Worm (Caenorhabditis elegans) whole organism, L4 larva: ENCODE results near the gene T03F6.9.

ENCODE experiments used
- Y105C5A.15 ChIP-seq: fragments of 200-800 bp; sonication (Bioruptor generic); IDR thresholded peaks from 2 replicates; pipeline ENCODE4 v1.3.6; 2022; ENCODE audit warnings: missing genetic modification characterization, missing compliant biosample characterization
- Y48G9A.11 ChIP-seq: fragments of 200-800 bp; sonication (Bioruptor generic); IDR thresholded peaks from 2 replicates; pipeline ENCODE4 v1.3.6; 2022; ENCODE audit warnings: missing genetic modification reagents, missing genetic modification characterization, missing compliant biosample characterization
- aha-1 ChIP-seq: fragments of 150-350 bp; peaks from one replicate; lab custom pipeline; 2014; ENCODE audit warnings: missing biosample characterization, missing genetic modification characterization
- aly-2 ChIP-seq: sonication (generic microtip); optimal IDR thresholded peaks from 2 replicates; lab custom pipeline; 2018; ENCODE audit warnings: missing biosample characterization, missing genetic modification characterization
- ama-1 ChIP-seq: fragments of 150-350 bp; optimal IDR thresholded peaks from 2 replicates; lab custom pipeline; 2014; ENCODE audit warnings: inconsistent platforms, mixed read lengths
- ceh-20 ChIP-seq: fragments of 200-800 bp; sonication (Bioruptor generic); IDR thresholded peaks from 2 replicates; pipeline ENCODE4 v1.3.6; 2022; ENCODE audit warnings: missing genetic modification reagents, missing genetic modification characterization, missing compliant biosample characterization
- ctbp-1 ChIP-seq: fragments of 200-800 bp; sonication (Bioruptor generic); IDR thresholded peaks from 2 replicates; pipeline ENCODE4 v1.3.6; 2022; ENCODE audit warnings: missing genetic modification reagents, missing genetic modification characterization, missing compliant biosample characterization
- daf-19 ChIP-seq: fragments of 200-800 bp; sonication (Bioruptor generic); conservative IDR thresholded peaks from 2 replicates; pipeline ENCODE4 v1.3.6; 2022; ENCODE audit warnings: missing genetic modification characterization, missing compliant biosample characterization
- daf-8 ChIP-seq: fragments of 200-800 bp; sonication (Bioruptor generic); IDR thresholded peaks from 2 replicates; pipeline ENCODE4 v1.3.6; 2022; ENCODE audit warnings: missing genetic modification characterization, missing compliant biosample characterization
- duxl-1 ChIP-seq: sonication (generic microtip); optimal IDR thresholded peaks from 2 replicates; lab custom pipeline; 2016; ENCODE audit warnings: mild to moderate bottlenecking, missing genetic modification characterization, moderate library complexity, missing compliant biosample characterization; ENCODE audit not compliant: poor library complexity
- dve-1 ChIP-seq: sonication (generic microtip); optimal IDR thresholded peaks from 2 replicates; lab custom pipeline; 2017; ENCODE audit warnings: antibody characterized with exemption, mild to moderate bottlenecking, missing genetic modification characterization, missing compliant biosample characterization; ENCODE audit not compliant: insufficient read depth
- egl-43 ChIP-seq: fragments of 200-800 bp; sonication (Bioruptor generic); IDR thresholded peaks from 2 replicates; pipeline ENCODE4 v1.3.6; 2022; ENCODE audit warnings: missing genetic modification reagents, missing genetic modification characterization, missing compliant biosample characterization
- fos-1 ChIP-seq: fragments of 150-350 bp; optimal IDR thresholded peaks from 2 replicates; lab custom pipeline; 2014; ENCODE audit warnings: missing biosample characterization, missing genetic modification characterization
- gei-8 ChIP-seq: fragments of 200-800 bp; sonication (Bioruptor generic); optimal IDR thresholded peaks from 2 replicates; lab custom pipeline; 2018; ENCODE audit warnings: mild to moderate bottlenecking, missing genetic modification characterization, missing compliant biosample characterization
- hif-1 ChIP-seq, 2 experiments: sonication (generic microtip); optimal IDR thresholded peaks; 2 replicates each; lab custom pipeline; 2016 to 2017; ENCODE audit warnings: missing compliant biosample characterization in 2 of 2, missing genetic modification characterization in 2 of 2, missing genetic modification reagents in 2 of 2, missing genotype in 2 of 2, mild to moderate bottlenecking in 1 of 2
- hlh-11 ChIP-seq: fragments of 200-800 bp; sonication (Bioruptor generic); optimal IDR thresholded peaks from 2 replicates; lab custom pipeline; 2018; ENCODE audit warnings: mild to moderate bottlenecking, missing genetic modification characterization, missing compliant biosample characterization
- hlh-30 ChIP-seq: sonication (generic microtip); optimal IDR thresholded peaks from 2 replicates; lab custom pipeline; 2017; ENCODE audit warnings: antibody characterized with exemption, mild to moderate bottlenecking, missing genetic modification characterization, missing compliant biosample characterization; ENCODE audit not compliant: insufficient read depth
- hmg-1.1 ChIP-seq: fragments of 200-800 bp; sonication (Bioruptor generic); IDR thresholded peaks from 2 replicates; pipeline ENCODE4 v1.3.6; 2022; ENCODE audit warnings: missing genetic modification reagents, missing genetic modification characterization, missing compliant biosample characterization
- lin-1 ChIP-seq: fragments of 200-800 bp; sonication (Bioruptor generic); IDR thresholded peaks from 2 replicates; pipeline ENCODE4 v1.3.6; 2022; ENCODE audit warnings: missing genetic modification reagents, missing genetic modification characterization, missing compliant biosample characterization
- lin-13 ChIP-seq: fragments of 150-350 bp; optimal IDR thresholded peaks from 2 replicates; lab custom pipeline; 2014; ENCODE audit warnings: missing biosample characterization, missing genetic modification reagents, missing genetic modification characterization
- lin-38 ChIP-seq: fragments of 200-800 bp; sonication (Bioruptor generic); IDR thresholded peaks from 2 replicates; pipeline ENCODE4 v1.3.6; 2022; ENCODE audit warnings: missing genetic modification reagents, missing genetic modification characterization, missing compliant biosample characterization
- lin-39 ChIP-seq: fragments of 150-350 bp; optimal IDR thresholded peaks from 2 replicates; lab custom pipeline; 2014; ENCODE audit warnings: missing biosample characterization, missing genetic modification reagents, missing genetic modification characterization
- lsy-2 ChIP-seq, 2 experiments: fragments of 150-350 bp in 1 of 2; sonication (generic microtip) in 1 of 2; optimal IDR thresholded peaks; 2 replicates each; lab custom pipeline; 2014 to 2017; ENCODE audit warnings: missing biosample characterization in 2 of 2, missing genetic modification characterization in 2 of 2
- mdt-29 ChIP-seq: fragments of 200-800 bp; sonication (Bioruptor generic); IDR thresholded peaks from 2 replicates; pipeline ENCODE4 v1.3.6; 2022; ENCODE audit warnings: missing genetic modification reagents, missing genetic modification characterization, missing compliant biosample characterization
- mep-1 ChIP-seq: fragments of 150-350 bp; sonication (generic microtip); optimal IDR thresholded peaks from 3 replicates; lab custom pipeline; 2014; ENCODE audit warnings: missing biosample characterization, missing genetic modification characterization
- mes-2 ChIP-seq: sonication (generic microtip); optimal IDR thresholded peaks from 2 replicates; lab custom pipeline; 2016; ENCODE audit warnings: missing genotype, mild to moderate bottlenecking, missing genetic modification characterization, missing compliant biosample characterization; ENCODE audit not compliant: poor library complexity, severe bottlenecking
- nhr-10 ChIP-seq: fragments of 150-350 bp; optimal IDR thresholded peaks from 2 replicates; lab custom pipeline; 2014; ENCODE audit warnings: missing biosample characterization, missing genetic modification characterization
- nhr-102 ChIP-seq: sonication (generic microtip); optimal IDR thresholded peaks from 2 replicates; lab custom pipeline; 2016; ENCODE audit warnings: mild to moderate bottlenecking, missing genetic modification characterization, moderate library complexity, missing compliant biosample characterization
- nhr-111 ChIP-seq: fragments of 200-800 bp; sonication (Bioruptor generic); optimal IDR thresholded peaks from 2 replicates; lab custom pipeline; 2018; ENCODE audit warnings: mild to moderate bottlenecking, missing genetic modification characterization, missing compliant biosample characterization
- nhr-237 ChIP-seq: sonication (generic microtip); optimal IDR thresholded peaks from 2 replicates; lab custom pipeline; 2017; ENCODE audit warnings: missing biosample characterization, missing genetic modification characterization
- nhr-48 ChIP-seq: sonication (generic microtip); optimal IDR thresholded peaks from 2 replicates; lab custom pipeline; 2016; ENCODE audit warnings: mild to moderate bottlenecking, missing genetic modification characterization, missing compliant biosample characterization
- nhr-77 ChIP-seq: fragments of 150-350 bp; optimal IDR thresholded peaks from 2 replicates; lab custom pipeline; 2014; ENCODE audit warnings: missing biosample characterization, missing genetic modification characterization
- php-3 ChIP-seq: fragments of 200-800 bp; sonication (Bioruptor generic); IDR thresholded peaks from 2 replicates; pipeline ENCODE4 v1.3.6; 2022; ENCODE audit warnings: missing genetic modification reagents, missing genetic modification characterization, missing compliant biosample characterization
- pqm-1 ChIP-seq: sonication (generic microtip); optimal IDR thresholded peaks from 2 replicates; lab custom pipeline; 2017; ENCODE audit warnings: missing biosample characterization, missing genetic modification characterization
- rbr-2 ChIP-seq: sonication (generic microtip); optimal IDR thresholded peaks from 2 replicates; lab custom pipeline; 2016; ENCODE audit warnings: missing genotype, missing genetic modification characterization, missing compliant biosample characterization
- snpc-1.2 ChIP-seq: fragments of 200-800 bp; sonication (Bioruptor generic); IDR thresholded peaks from 2 replicates; pipeline ENCODE4 v1.3.6; 2022; ENCODE audit warnings: missing genetic modification reagents, missing genetic modification characterization, missing compliant biosample characterization
- tra-1 ChIP-seq: fragments of 200-800 bp; sonication (Bioruptor generic); IDR thresholded peaks from 2 replicates; pipeline ENCODE4 v1.3.6; 2022; ENCODE audit warnings: missing genetic modification reagents, missing genetic modification characterization, missing compliant biosample characterization
- unc-39 ChIP-seq: sonication (generic microtip); optimal IDR thresholded peaks from 2 replicates; lab custom pipeline; 2017; ENCODE audit warnings: missing biosample characterization, missing genetic modification characterization
- vab-7 ChIP-seq: fragments of 200-800 bp; sonication (Bioruptor generic); IDR thresholded peaks from 2 replicates; pipeline ENCODE4 v1.3.6; 2022; ENCODE audit warnings: missing genetic modification reagents, missing genetic modification characterization, missing compliant biosample characterization
- zag-1 ChIP-seq: fragments of 150-350 bp; optimal IDR thresholded peaks from 2 replicates; lab custom pipeline; 2014; ENCODE audit warnings: missing biosample characterization, missing genetic modification characterization
- zfp-2 ChIP-seq: sonication (generic microtip); optimal IDR thresholded peaks from 2 replicates; lab custom pipeline; 2016; ENCODE audit warnings: mild to moderate bottlenecking, missing genetic modification characterization, missing compliant biosample characterization
- zfp-3 ChIP-seq: fragments of 200-800 bp; sonication (Bioruptor generic); conservative IDR thresholded peaks from 2 replicates; pipeline ENCODE4 v1.3.6; 2022; ENCODE audit warnings: missing genetic modification reagents, missing genetic modification characterization, missing compliant biosample characterization

Gene T03F6.9

DNA sequence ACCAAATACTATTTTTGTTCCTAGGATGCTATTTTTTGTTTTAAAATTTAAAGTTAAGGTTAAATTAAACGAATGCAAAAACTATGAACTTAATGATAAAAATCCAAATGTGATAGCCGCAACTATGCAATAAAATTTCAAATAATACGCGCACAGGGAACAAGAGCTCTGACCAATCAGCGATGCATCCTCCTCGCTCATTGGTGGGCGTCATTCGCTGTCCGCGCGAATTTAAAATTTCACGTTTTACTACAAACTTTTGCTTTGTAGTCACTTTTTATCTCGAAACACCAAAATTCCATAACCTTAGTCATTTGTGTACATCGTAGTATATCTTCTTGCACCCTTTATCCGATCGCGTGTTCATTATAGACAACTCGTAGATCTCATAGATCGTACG lies 12.3 kb upstream of the T03F6.9 start (continued):
- no peak for TF ChIP-seq ama-1 (lab: Kevin White, UChicago)

DNA sequence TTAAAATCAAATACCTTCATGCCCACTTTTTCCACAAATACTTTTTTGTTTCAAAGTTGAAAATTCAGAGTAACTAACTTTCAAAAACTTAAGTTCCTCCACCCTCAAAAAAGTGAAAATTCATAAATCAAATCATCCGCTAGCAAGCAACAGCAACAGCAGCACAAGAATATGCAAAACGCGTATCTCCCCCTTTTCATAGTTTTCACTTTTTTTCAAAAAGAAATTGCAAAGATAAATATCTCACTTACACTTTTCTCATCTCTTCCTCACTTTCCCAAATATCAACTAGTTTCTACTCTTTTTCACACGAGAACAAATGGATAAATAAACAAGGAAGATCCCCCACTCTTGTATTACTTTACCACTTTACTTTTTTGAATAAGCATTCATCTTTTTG lies 10.8 kb upstream of the T03F6.9 start:
- no peak for TF ChIP-seq nhr-102
- TF ChIP-seq fos-1 (tag; lab: Kevin White, UChicago), result no peak
- no peak for TF ChIP-seq nhr-237 (tag; lab: Kevin White, UChicago)
- no peak for TF ChIP-seq zag-1 (tag; lab: Kevin White, UChicago)
- TF ChIP-seq hlh-11, result no peak

DNA sequence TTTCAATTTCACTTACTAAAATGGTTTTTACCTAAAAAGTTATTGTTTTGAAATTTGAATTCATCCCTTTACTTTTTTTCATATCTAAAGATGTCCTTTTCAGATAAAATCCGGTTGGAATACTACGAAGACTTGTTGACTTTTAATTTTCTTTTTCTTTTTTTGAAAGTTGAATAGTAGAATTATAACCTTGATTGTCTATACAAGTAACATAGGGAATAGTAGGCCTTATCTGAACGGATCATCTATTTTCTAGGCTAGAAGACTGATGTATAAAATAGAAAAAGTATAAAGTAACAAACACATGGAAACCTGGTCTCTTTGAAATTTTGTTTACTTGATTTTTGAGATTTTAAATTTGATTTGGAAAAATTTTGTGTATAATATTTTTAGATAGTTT lies 10.0 kb upstream of the T03F6.9 start:
- TF ChIP-seq hif-1 (tag; optimal IDR thresholded peaks at IDR 0.05; lab: Kevin White, UChicago) (no peak), daf-19 (GFP tag; lab: Robert Waterston, UW) (no peak), daf-8 (GFP tag; lab: Robert Waterston, UW) (no peak), nhr-10 (tag; lab: Kevin White, UChicago) (no peak), vab-7 (GFP tag; lab: Robert Waterston, UW) (no peak), lin-38 (GFP tag; lab: Robert Waterston, UW) (no peak), fos-1 (tag; lab: Kevin White, UChicago) (no peak), unc-39 (tag; lab: Kevin White, UChicago) (no peak), lin-1 (GFP tag; lab: Robert Waterston, UW) (no peak), snpc-1.2 (GFP tag; lab: Robert Waterston, UW) (no peak), nhr-102 (no peak), egl-43 (GFP tag; lab: Robert Waterston, UW) (no peak), gei-8 (GFP tag; lab: Kevin White, UChicago) (no peak), Y105C5A.15 (no peak), aly-2 (no peak), zfp-3 (GFP tag; lab: Robert Waterston, UW) (no peak)

DNA sequence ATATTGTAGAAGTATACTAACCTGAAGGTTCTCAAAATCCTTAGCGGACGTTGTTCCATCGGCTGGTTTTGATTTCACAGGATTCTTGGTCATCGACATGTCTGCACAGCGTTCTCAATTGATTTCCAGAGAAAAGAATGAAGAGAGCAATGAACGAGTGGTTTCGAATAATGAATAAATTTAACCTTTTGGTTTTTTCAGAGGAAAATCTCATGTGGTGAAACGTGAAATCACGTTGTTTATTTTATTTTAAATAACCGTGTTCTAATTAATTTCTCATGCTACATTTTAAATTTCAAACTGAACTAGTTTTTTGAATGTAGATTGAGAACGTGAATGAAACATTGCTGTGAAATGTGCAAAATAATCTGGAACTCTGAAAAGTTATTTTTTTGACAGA lies 9.3 kb upstream of the T03F6.9 start, which contains the start of gene T03F6.6:
Gene T03F6.6 (minus strand): TSS at position 101 of the 400 bp plus-strand sequence.
- TF ChIP-seq ceh-20 (GFP tag; lab: Robert Waterston, UW), result no peak

DNA sequence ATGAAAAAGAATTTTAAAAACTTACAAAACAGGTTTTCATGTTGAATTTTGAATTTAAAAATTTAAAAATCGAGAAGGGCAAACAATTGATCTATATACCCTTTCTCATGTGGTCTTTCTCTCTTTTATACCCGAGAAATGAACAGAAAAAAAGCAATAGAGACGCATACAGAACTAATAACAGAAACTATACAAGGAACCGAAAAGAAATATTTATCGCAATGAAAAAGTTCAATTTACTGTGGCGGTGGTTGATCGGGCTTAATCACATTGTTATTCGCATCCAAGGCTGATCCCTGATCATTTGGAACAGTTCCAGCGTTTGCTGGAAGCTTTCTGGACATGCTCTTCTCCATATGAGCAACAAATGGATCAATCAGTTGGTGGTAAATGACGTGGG lies 7.4 kb upstream of the T03F6.9 start, which contains the start of gene T03F6.10:
Gene T03F6.10 (minus strand): TSS at position 101 of the 400 bp plus-strand sequence.
- TF ChIP-seq duxl-1 (tag; lab: Kevin White, UChicago) (no peak), aha-1 (peak; percentile 44)

DNA sequence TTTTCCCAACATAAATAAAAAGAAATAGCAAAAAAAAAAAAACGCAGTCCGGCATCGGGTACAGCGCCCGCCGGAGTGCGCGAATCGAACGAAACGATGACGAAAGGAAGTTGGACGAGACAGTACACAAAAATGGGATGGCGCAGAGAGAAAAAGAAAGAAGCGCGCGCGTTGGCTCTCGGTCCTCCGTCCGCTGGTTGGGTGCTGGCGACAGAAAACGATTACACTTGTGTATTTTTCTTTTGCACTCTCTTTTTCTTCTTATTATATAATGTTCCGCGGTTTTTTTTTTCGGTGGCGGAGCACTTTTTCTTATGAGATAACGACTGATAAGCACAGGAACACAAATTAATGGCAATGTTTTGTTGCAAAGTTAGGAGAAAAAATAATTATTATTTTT lies 6.4 kb upstream of the T03F6.9 start:
- peak in 1 of 2 experiments; percentile 55 for TF ChIP-seq lsy-2 (tag; optimal IDR thresholded peaks at IDR 0.05; lab: Kevin White, UChicago)
- TF ChIP-seq hif-1 (tag; optimal IDR thresholded peaks at IDR 0.05; lab: Kevin White, UChicago), result peak in 1 of 2 experiments; percentile 55
- TF ChIP-seq mes-2 (tag; lab: Kevin White, UChicago), result peak; percentile 50
- peak; percentile 65 for TF ChIP-seq rbr-2 (tag; lab: Kevin White, UChicago)
- TF ChIP-seq lin-38 (GFP tag; lab: Robert Waterston, UW), result peak; percentile 33; the same call in 1 of the 2 replicates
- peak; percentile 69 for TF ChIP-seq mep-1 (tag; lab: Kevin White, UChicago)
- TF ChIP-seq nhr-111, result no peak
- TF ChIP-seq tra-1 (GFP tag; lab: Robert Waterston, UW), result peak; percentile 64; the same call in 1 of the 2 replicates
- TF ChIP-seq mdt-29, result no peak
- TF ChIP-seq lin-1 (GFP tag; lab: Robert Waterston, UW), result no peak
- TF ChIP-seq unc-39 (tag; lab: Kevin White, UChicago), result no peak
- TF ChIP-seq hmg-1.1 (GFP tag; lab: Robert Waterston, UW), result peak; percentile 70
- TF ChIP-seq lin-39, result no peak
- no peak for TF ChIP-seq zfp-2 (tag; lab: Kevin White, UChicago)
- TF ChIP-seq nhr-48 (tag; lab: Kevin White, UChicago), result peak; percentile 72
- TF ChIP-seq pqm-1 (tag; lab: Kevin White, UChicago), result peak; percentile 79
- 0 out of 2 replicates have a peak, but pooled peaks have one; percentile 25 for TF ChIP-seq ctbp-1 (GFP tag; lab: Robert Waterston, UW)
- peak; percentile 75 for TF ChIP-seq hlh-30 (tag; lab: Kevin White, UChicago)
- TF ChIP-seq Y48G9A.11 (GFP tag; lab: Robert Waterston, UW), result no peak
- TF ChIP-seq nhr-77, result peak; percentile 51
- TF ChIP-seq php-3 (GFP tag; lab: Robert Waterston, UW), result 0 out of 2 replicates have a peak, but pooled peaks have one; percentile 48
- TF ChIP-seq lin-13 (GFP tag; lab: Kevin White, UChicago), result no peak
- peak; percentile 55 for TF ChIP-seq dve-1
